Worm (Caenorhabditis elegans): Measurements from ENCODE around the gene eyg-1.
A peak's percentile ranks its signal among the peaks of the same experiment; 100 is the strongest.

ce11 chrII:9834921-9835320, 7.2 kb upstream of the eyg-1 start, which contains the start of gene arrd-5:
- TF ChIP-seq ZK546.5 (tag; optimal IDR thresholded peaks at IDR 0.05) (no peak), ama-1 (optimal IDR thresholded peaks at IDR 0.05) (no peak), nhr-237 (tag; optimal IDR thresholded peaks at IDR 0.05) (no peak), unc-62 (GFP tag; optimal IDR thresholded peaks at IDR 0.05 in 1 of 2) (peak in 1 of 2 experiments; percentile 18), unc-62 (tag; optimal IDR thresholded peaks at IDR 0.05) (no peak), lin-15B (tag; optimal IDR thresholded peaks at IDR 0.05) (no peak)

Measured in whole organism, L4 larva.